Fruit fly (Drosophila melanogaster) whole organism, embryonic: ENCODE data around the gene CG16959.

Experiments
- Aef1 ChIP-seq: fragments of 200-800 bp; sonication (Bioruptor generic); IDR thresholded peaks from 3 replicates; pipeline ENCODE4 v1.3.6; 2022; ENCODE audit warnings: missing biosample characterization, missing genetic modification characterization
- Atf6 ChIP-seq: fragments of 200-800 bp; sonication (Bioruptor generic); IDR thresholded peaks from 2 replicates; pipeline ENCODE4 v1.3.6; 2022; ENCODE audit warnings: missing biosample characterization, missing genetic modification characterization
- B-H2 ChIP-seq: fragments of 200-800 bp; sonication (Bioruptor generic); optimal IDR thresholded peaks from 2 replicates; lab custom pipeline; 2018; ENCODE audit warnings: missing biosample characterization, mild to moderate bottlenecking, missing genetic modification characterization
- CG10147 ChIP-seq: fragments of 200-800 bp; sonication (Bioruptor generic); optimal IDR thresholded peaks from 2 replicates; lab custom pipeline; 2019; ENCODE audit warnings: missing biosample characterization, mild to moderate bottlenecking, missing genetic modification characterization, moderate library complexity
- CG11504 ChIP-seq: fragments of 200-800 bp; sonication (Bioruptor generic); optimal IDR thresholded peaks from 3 replicates; lab custom pipeline; 2019; ENCODE audit warnings: missing biosample characterization, mild to moderate bottlenecking, missing genetic modification characterization, moderate library complexity
- CG12155 ChIP-seq: fragments of 200-800 bp; sonication (Bioruptor generic); optimal IDR thresholded peaks from 3 replicates; lab custom pipeline; 2016; ENCODE audit warnings: missing biosample characterization, missing genetic modification characterization
- CG15601 ChIP-seq: fragments of 200-800 bp; sonication (Bioruptor generic); optimal IDR thresholded peaks from 3 replicates; lab custom pipeline; 2019; ENCODE audit warnings: missing biosample characterization, mild to moderate bottlenecking, missing genetic modification characterization, moderate library complexity
- CG16863 ChIP-seq: fragments of 200-800 bp; sonication (Bioruptor generic); optimal IDR thresholded peaks from 3 replicates; lab custom pipeline; 2016; ENCODE audit warnings: missing biosample characterization, missing genetic modification characterization
- CG18476 ChIP-seq: fragments of 200-800 bp; sonication (Bioruptor generic); optimal IDR thresholded peaks from 2 replicates; lab custom pipeline; 2016; ENCODE audit warnings: missing biosample characterization, mild to moderate bottlenecking, missing genetic modification characterization
- CG2129 ChIP-seq: fragments of 200-800 bp; sonication (Bioruptor generic); IDR thresholded peaks from 2 replicates; pipeline ENCODE4 v1.3.6; 2022; ENCODE audit warnings: missing biosample characterization, missing genetic modification characterization; ENCODE audit not compliant: partially characterized antibody
- CG2199 ChIP-seq: fragments of 200-800 bp; sonication (Bioruptor generic); IDR thresholded peaks from 3 replicates; pipeline ENCODE4 v1.3.6; 2022; ENCODE audit warnings: missing biosample characterization, missing genetic modification characterization
- CG31365 ChIP-seq: fragments of 200-800 bp; sonication (Bioruptor generic); optimal IDR thresholded peaks from 2 replicates; lab custom pipeline; 2018; ENCODE audit warnings: missing biosample characterization, mild to moderate bottlenecking, missing genetic modification characterization
- CG3163 ChIP-seq: fragments of 200-800 bp; sonication (Bioruptor generic); optimal IDR thresholded peaks from 3 replicates; lab custom pipeline; 2016; ENCODE audit warnings: missing biosample characterization, missing genetic modification characterization
- CG3726 ChIP-seq: fragments of 200-800 bp; sonication (Bioruptor generic); IDR thresholded peaks from 3 replicates; pipeline ENCODE4, ENCODE4 v1.3.6; 2022; ENCODE audit warnings: missing biosample characterization, missing genetic modification characterization
- CG5953 ChIP-seq: fragments of 200-800 bp; sonication (Bioruptor generic); IDR thresholded peaks from 2 replicates; pipeline ENCODE4 v1.3.6; 2022; ENCODE audit warnings: missing biosample characterization, missing genetic modification characterization
- CG6683 ChIP-seq: fragments of 200-800 bp; sonication (Bioruptor generic); optimal IDR thresholded peaks from 2 replicates; lab custom pipeline; 2017; ENCODE audit warnings: missing biosample characterization, mild to moderate bottlenecking, missing genetic modification characterization, missing genetic modification reagents
- CG6791 ChIP-seq: fragments of 200-800 bp; sonication (Bioruptor generic); IDR thresholded peaks from 3 replicates; pipeline ENCODE4 v1.3.6; 2022; ENCODE audit warnings: missing biosample characterization, missing genetic modification characterization; ENCODE audit not compliant: partially characterized antibody
- CG6813 ChIP-seq: fragments of 200-800 bp; sonication (Bioruptor generic); optimal IDR thresholded peaks from 2 replicates; lab custom pipeline; 2017; ENCODE audit warnings: missing biosample characterization, missing genetic modification characterization, mild to moderate bottlenecking, moderate library complexity, missing genetic modification reagents
- CG8765 ChIP-seq: fragments of 200-800 bp; sonication (Bioruptor generic); IDR thresholded peaks from 2 replicates; pipeline ENCODE4 v1.3.6; 2022; ENCODE audit warnings: missing biosample characterization, missing genetic modification characterization
- CTCF ChIP-seq: fragments of 200-800 bp; sonication (Bioruptor generic); optimal IDR thresholded peaks from 2 replicates; lab custom pipeline; 2017; ENCODE audit warnings: missing biosample characterization, mild to moderate bottlenecking, missing genetic modification characterization, moderate library complexity
- D19A ChIP-seq: fragments of 200-800 bp; optimal IDR thresholded peaks from 3 replicates; lab custom pipeline; 2019; ENCODE audit warnings: missing biosample characterization, mild to moderate bottlenecking, missing genetic modification characterization, moderate library complexity
- Dbx ChIP-seq: fragments of 200-800 bp; sonication (Bioruptor generic); IDR thresholded peaks from 3 replicates; pipeline ENCODE4 v1.3.6; 2022; ENCODE audit warnings: missing biosample characterization, missing genetic modification characterization
- E2f2 ChIP-seq: fragments of 200-800 bp; sonication (Bioruptor generic); IDR thresholded peaks from 2 replicates; pipeline ENCODE4 v1.3.6; 2022; ENCODE audit warnings: missing biosample characterization, missing genetic modification characterization
- Fer3 ChIP-seq: fragments of 200-800 bp; sonication (Bioruptor generic); optimal IDR thresholded peaks from 2 replicates; lab custom pipeline; 2018; ENCODE audit warnings: missing biosample characterization, mild to moderate bottlenecking, missing genetic modification characterization, moderate library complexity
- NC2β ChIP-seq: fragments of 200-800 bp; sonication (Bioruptor generic); optimal IDR thresholded peaks from 2 replicates; lab custom pipeline; 2016; ENCODE audit warnings: missing biosample characterization, missing genetic modification characterization
- Pdp1 ChIP-seq, 2 experiments: fragments of 200-800 bp; sonication (Bioruptor generic); optimal IDR thresholded peaks; 3 replicates each; lab custom pipeline; 2016; ENCODE audit warnings: missing biosample characterization in 2 of 2, missing genetic modification characterization in 2 of 2, mild to moderate bottlenecking in 1 of 2, moderate library complexity in 1 of 2
- Ptx1 ChIP-seq: fragments of 200-800 bp; sonication (Bioruptor generic); IDR thresholded peaks from 2 replicates; pipeline ENCODE4 v1.3.6; 2022; ENCODE audit warnings: missing biosample characterization, missing genetic modification characterization
- Sin3A ChIP-seq: fragments of >200 bp; optimal IDR thresholded peaks from 2 replicates; lab custom pipeline; 2018
- Usf ChIP-seq: fragments of 200-800 bp; sonication (Bioruptor generic); optimal IDR thresholded peaks from 2 replicates; lab custom pipeline; 2017; ENCODE audit warnings: missing genotype, missing biosample characterization, missing genetic modification characterization
- amos ChIP-seq: fragments of 200-800 bp; sonication (Bioruptor generic); IDR thresholded peaks from 2 replicates; pipeline ENCODE4 v1.3.6; 2022; ENCODE audit warnings: missing biosample characterization, missing genetic modification characterization; ENCODE audit not compliant: partially characterized antibody
- bbx ChIP-seq: fragments of 200-800 bp; sonication (Bioruptor generic); IDR thresholded peaks from 2 replicates; pipeline ENCODE4 v1.3.6; 2022; ENCODE audit warnings: missing biosample characterization, missing genetic modification characterization; ENCODE audit not compliant: partially characterized antibody
- bsh ChIP-seq, 2 experiments: fragments of 200-800 bp; sonication (Bioruptor generic); optimal IDR thresholded peaks; 2 replicates each; lab custom pipeline; 2017 to 2018; ENCODE audit warnings: mild to moderate bottlenecking in 2 of 2, missing biosample characterization in 2 of 2, missing genetic modification characterization in 2 of 2, moderate library complexity in 1 of 2
- da ChIP-seq: fragments of 200-800 bp; sonication (Bioruptor generic); optimal IDR thresholded peaks from 2 replicates; lab custom pipeline; 2016; ENCODE audit warnings: missing biosample characterization, missing genetic modification characterization
- danr ChIP-seq: fragments of 200-800 bp; sonication (Bioruptor generic); IDR thresholded peaks from 2 replicates; pipeline ENCODE4 v1.3.6; 2022; ENCODE audit warnings: missing biosample characterization, missing genetic modification characterization
- disco-r ChIP-seq: fragments of 200-800 bp; sonication (Bioruptor generic); optimal IDR thresholded peaks from 2 replicates; lab custom pipeline; 2016; ENCODE audit warnings: missing biosample characterization, missing genetic modification characterization
- dysf ChIP-seq: fragments of 200-800 bp; sonication (Bioruptor generic); IDR thresholded peaks from 3 replicates; pipeline ENCODE4 v1.3.6; 2022; ENCODE audit warnings: missing biosample characterization, missing genetic modification characterization
- ewg ChIP-seq: fragments of 200-800 bp; sonication (Bioruptor generic); optimal IDR thresholded peaks from 3 replicates; lab custom pipeline; 2017; ENCODE audit warnings: mild to moderate bottlenecking, missing biosample characterization, missing genetic modification reagents, missing genetic modification characterization
- insv ChIP-seq, 2 experiments: fragments of 200-800 bp; sonication (Bioruptor generic); optimal IDR thresholded peaks; 3 replicates each; lab custom pipeline; 2016 to 2018; ENCODE audit warnings: missing biosample characterization in 2 of 2, missing genetic modification characterization in 2 of 2
- kah ChIP-seq: fragments of 200-800 bp; sonication (Bioruptor generic); optimal IDR thresholded peaks from 2 replicates; lab custom pipeline; 2018; ENCODE audit warnings: missing biosample characterization, mild to moderate bottlenecking, missing genetic modification characterization
- nau ChIP-seq: fragments of 200-800 bp; sonication (Bioruptor generic); optimal IDR thresholded peaks from 3 replicates; lab custom pipeline; 2017; ENCODE audit warnings: missing biosample characterization, mild to moderate bottlenecking, missing genetic modification characterization, missing genetic modification reagents
- nerfin-1 ChIP-seq: fragments of 200-800 bp; sonication (Bioruptor generic); optimal IDR thresholded peaks from 3 replicates; lab custom pipeline; 2019; ENCODE audit warnings: missing biosample characterization, mild to moderate bottlenecking, missing genetic modification characterization, moderate library complexity
- nerfin-2 ChIP-seq: fragments of 200-800 bp; sonication (Bioruptor generic); IDR thresholded peaks from 2 replicates; pipeline ENCODE4 v1.3.6; 2022; ENCODE audit warnings: missing biosample characterization, missing genetic modification characterization; ENCODE audit not compliant: partially characterized antibody
- nom ChIP-seq: fragments of 200-800 bp; sonication (Bioruptor generic); optimal IDR thresholded peaks from 2 replicates; lab custom pipeline; 2017; ENCODE audit warnings: missing biosample characterization, missing genetic modification characterization, mild to moderate bottlenecking, moderate library complexity, missing genetic modification reagents
- pum ChIP-seq: fragments of 200-800 bp; sonication (Bioruptor generic); optimal IDR thresholded peaks from 2 replicates; lab custom pipeline; 2016; ENCODE audit warnings: missing biosample characterization, missing genetic modification characterization
- pzg ChIP-seq: fragments of 200-800 bp; sonication (Bioruptor generic); optimal IDR thresholded peaks from 3 replicates; lab custom pipeline; 2018; ENCODE audit warnings: missing biosample characterization, mild to moderate bottlenecking, missing genetic modification characterization, moderate library complexity
- sug ChIP-seq: fragments of 200-800 bp; optimal IDR thresholded peaks from 2 replicates; lab custom pipeline; 2019; ENCODE audit warnings: missing biosample characterization, mild to moderate bottlenecking, missing genetic modification characterization, moderate library complexity
- tx ChIP-seq: fragments of 200-800 bp; sonication (Bioruptor generic); optimal IDR thresholded peaks from 2 replicates; lab custom pipeline; 2016; ENCODE audit warnings: missing biosample characterization, missing genetic modification characterization
- wor ChIP-seq: fragments of 200-800 bp; sonication (Bioruptor generic); IDR thresholded peaks from 2 replicates; pipeline ENCODE4 v1.3.6; 2022; ENCODE audit warnings: missing biosample characterization, missing genetic modification characterization
- zf30C ChIP-seq: fragments of 200-800 bp; sonication (Bioruptor generic); optimal IDR thresholded peaks from 3 replicates; lab custom pipeline; 2018; ENCODE audit warnings: missing biosample characterization, mild to moderate bottlenecking, missing genetic modification characterization

The CG16959 gene

dm6 chr3L:15073680-15074079, 51.4 kb downstream of the CG16959 start (continued):
- TF ChIP-seq sug (tag; lab: Kevin White, UChicago), result peak; percentile 44
- TF ChIP-seq tx, result no peak
- peak; percentile 83 for TF ChIP-seq kah (GFP tag; lab: Kevin White, UChicago)
- peak; percentile 64 for TF ChIP-seq CG15601 (tag; lab: Kevin White, UChicago)

dm6 chr3L:15072149-15072548, 53.0 kb downstream of the CG16959 start:
- TF ChIP-seq CG10147 (GFP tag; lab: Kevin White, UChicago) (no peak), Atf6 (GFP tag; lab: Robert Waterston, UW) (no peak), da (GFP tag; lab: Kevin White, UChicago) (no peak), NC2β (GFP tag; lab: Kevin White, UChicago) (no peak), dysf (GFP tag; lab: Robert Waterston, UW) (no peak), CG5953 (no peak), danr (no peak), pum (GFP tag; lab: Kevin White, UChicago) (no peak), B-H2 (no peak), insv (GFP tag; optimal IDR thresholded peaks at IDR 0.05; lab: Kevin White, UChicago) (no peak), nom (GFP tag; lab: Kevin White, UChicago) (no peak), CG11504 (tag; lab: Kevin White, UChicago) (peak; percentile 71), D19A (tag; lab: Kevin White, UChicago) (no peak), CG6813 (GFP tag; lab: Kevin White, UChicago) (no peak), Ptx1 (GFP tag; lab: Robert Waterston, UW) (no peak), CG3726 (GFP tag; lab: Robert Waterston, UW) (no peak), bsh (GFP tag; optimal IDR thresholded peaks at IDR 0.05; lab: Kevin White, UChicago) (no peak), zf30C (GFP tag; lab: Kevin White, UChicago) (no peak), tx (no peak), CTCF (GFP tag; lab: Kevin White, UChicago) (peak; percentile 77), CG3163 (GFP tag; lab: Kevin White, UChicago) (peak; percentile 74), wor (GFP tag; lab: Robert Waterston, UW) (no peak), CG12155 (GFP tag; lab: Kevin White, UChicago) (no peak), pzg (GFP tag; lab: Kevin White, UChicago) (peak; percentile 11), CG18476 (GFP tag; lab: Kevin White, UChicago) (no peak), CG16863 (GFP tag; lab: Kevin White, UChicago) (no peak), Fer3 (no peak), nerfin-1 (tag; lab: Kevin White, UChicago) (no peak), disco-r (GFP tag; lab: Kevin White, UChicago) (no peak), CG6683 (no peak), nerfin-2 (GFP tag; lab: Robert Waterston, UW) (0 out of 2 replicates have a peak, but pooled peaks have one; percentile 25), CG31365 (tag; lab: Kevin White, UChicago) (peak; percentile 3), Aef1 (no peak), amos (peak; percentile 19; the same call in 1 of the 2 replicates), Sin3A (no peak), CG2129 (GFP tag; lab: Robert Waterston, UW) (no peak), Usf (GFP tag; lab: Kevin White, UChicago) (no peak), nau (GFP tag; lab: Kevin White, UChicago) (no peak), E2f2 (peak; percentile 42; the same call in 1 of the 2 replicates), CG8765 (no peak), CG2199 (GFP tag; lab: Robert Waterston, UW) (0 out of 3 replicates have a peak, but pooled peaks have one; percentile 52), bbx (peak; percentile 52; the same call in 1 of the 2 replicates), Pdp1 (GFP tag; optimal IDR thresholded peaks at IDR 0.05; lab: Kevin White, UChicago) (no peak), ewg (GFP tag; lab: Kevin White, UChicago) (no peak), CG6791 (GFP tag; lab: Robert Waterston, UW) (peak; percentile 47; the same call in 1 of the 3 replicates), Dbx (GFP tag; lab: Robert Waterston, UW) (no peak)
